Worm (Caenorhabditis elegans) whole organism, mixed stage, embryonic: Measurements from ENCODE around the gene trpp-4.

Source experiments
- M03D4.4 ChIP-seq: sonication (generic microtip); optimal IDR thresholded peaks from 2 replicates; lab custom pipeline; 2017; ENCODE audit warnings: mild to moderate bottlenecking, missing genetic modification characterization, missing compliant biosample characterization
- bed-3 ChIP-seq: fragments of 200-800 bp; sonication (Bioruptor generic); optimal IDR thresholded peaks from 3 replicates; lab custom pipeline; 2018; ENCODE audit warnings: mild to moderate bottlenecking, missing genetic modification characterization, moderate library complexity, missing compliant biosample characterization
- blmp-1 ChIP-seq: fragments of 150-350 bp; optimal IDR thresholded peaks from 2 replicates; lab custom pipeline; 2014; ENCODE audit warnings: missing biosample characterization, missing genetic modification characterization
- ceh-39 ChIP-seq: fragments of 150-350 bp; optimal IDR thresholded peaks from 2 replicates; lab custom pipeline; 2014; ENCODE audit warnings: missing biosample characterization, missing genetic modification characterization
- ceh-43 ChIP-seq: fragments of 200-800 bp; sonication (Bioruptor generic); optimal IDR thresholded peaks from 2 replicates; lab custom pipeline; 2018; ENCODE audit warnings: mild to moderate bottlenecking, missing genetic modification characterization, moderate library complexity, missing compliant biosample characterization
- ceh-83 ChIP-seq: fragments of 200-800 bp; sonication (Bioruptor generic); optimal IDR thresholded peaks from 2 replicates; lab custom pipeline; 2018; ENCODE audit warnings: mild to moderate bottlenecking, missing genetic modification characterization, missing compliant biosample characterization
- ces-1 ChIP-seq: fragments of 150-350 bp; optimal IDR thresholded peaks from 2 replicates; lab custom pipeline; 2014; ENCODE audit warnings: missing biosample characterization, missing genetic modification reagents, missing genetic modification characterization
- cnd-1 ChIP-seq: fragments of 200-800 bp; sonication (Bioruptor generic); optimal IDR thresholded peaks from 2 replicates; lab custom pipeline; 2018; ENCODE audit warnings: mild to moderate bottlenecking, missing genetic modification characterization, missing compliant biosample characterization
- drap-1 ChIP-seq: fragments of 200-800 bp; sonication (Bioruptor generic); optimal IDR thresholded peaks from 3 replicates; lab custom pipeline; 2018; ENCODE audit warnings: mild to moderate bottlenecking, missing genetic modification characterization, missing compliant biosample characterization
- elt-1 ChIP-seq: sonication (generic microtip); optimal IDR thresholded peaks from 2 replicates; lab custom pipeline; 2017; ENCODE audit warnings: missing genetic modification characterization, mild to moderate bottlenecking, missing compliant biosample characterization, antibody characterized with exemption, moderate library complexity, borderline replicate concordance; ENCODE audit not compliant: insufficient read depth
- elt-3 ChIP-seq: fragments of 150-350 bp; optimal IDR thresholded peaks from 2 replicates; lab custom pipeline; 2014; ENCODE audit warnings: missing biosample characterization, missing genetic modification characterization
- ham-2 ChIP-seq: fragments of 200-800 bp; sonication (Bioruptor generic); optimal IDR thresholded peaks from 2 replicates; lab custom pipeline; 2018; ENCODE audit warnings: mild to moderate bottlenecking, missing genetic modification characterization, missing compliant biosample characterization
- hlh-1 ChIP-seq: fragments of 150-350 bp; optimal IDR thresholded peaks from 2 replicates; lab custom pipeline; 2014; ENCODE audit warnings: missing biosample characterization, missing genetic modification reagents, missing genetic modification characterization
- lin-13 ChIP-seq: fragments of 150-350 bp; optimal IDR thresholded peaks from 2 replicates; lab custom pipeline; 2014; ENCODE audit warnings: missing biosample characterization, missing genetic modification characterization
- lin-32 ChIP-seq: fragments of 200-800 bp; sonication (Bioruptor generic); optimal IDR thresholded peaks from 2 replicates; lab custom pipeline; 2018; ENCODE audit warnings: mild to moderate bottlenecking, missing genetic modification characterization, missing compliant biosample characterization
- lsy-2 ChIP-seq: fragments of 150-350 bp; optimal IDR thresholded peaks from 2 replicates; lab custom pipeline; 2014; ENCODE audit warnings: missing biosample characterization, missing genetic modification characterization
- mab-5 ChIP-seq: fragments of 150-350 bp; optimal IDR thresholded peaks from 2 replicates; lab custom pipeline; 2014; ENCODE audit warnings: missing biosample characterization, missing genetic modification characterization
- mep-1 ChIP-seq: fragments of 150-350 bp; optimal IDR thresholded peaks from 2 replicates; lab custom pipeline; 2017; ENCODE audit warnings: missing biosample characterization, missing genetic modification reagents, missing genetic modification characterization, inconsistent platforms
- mls-2 ChIP-seq: sonication (generic microtip); optimal IDR thresholded peaks from 2 replicates; lab custom pipeline; 2016; ENCODE audit warnings: mild to moderate bottlenecking, missing genetic modification characterization, moderate library complexity, missing compliant biosample characterization
- nhr-12 ChIP-seq: fragments of 150-350 bp; optimal IDR thresholded peaks from 2 replicates; lab custom pipeline; 2014; ENCODE audit warnings: missing biosample characterization, missing genetic modification characterization
- nhr-2 ChIP-seq: fragments of 150-350 bp; optimal IDR thresholded peaks from 2 replicates; lab custom pipeline; 2014; ENCODE audit warnings: missing biosample characterization, missing genetic modification characterization
- nhr-237 ChIP-seq: fragments of 150-350 bp; optimal IDR thresholded peaks from 2 replicates; lab custom pipeline; 2014; ENCODE audit warnings: missing biosample characterization, missing genetic modification characterization
- nhr-28 ChIP-seq: fragments of 150-350 bp; optimal IDR thresholded peaks from 2 replicates; lab custom pipeline; 2014; ENCODE audit warnings: missing biosample characterization, missing genetic modification characterization
- nhr-76 ChIP-seq: sonication (generic microtip); optimal IDR thresholded peaks from 2 replicates; lab custom pipeline; 2017; ENCODE audit warnings: missing biosample characterization, missing genetic modification characterization
- sem-2 ChIP-seq: fragments of 200-800 bp; sonication (Bioruptor generic); optimal IDR thresholded peaks from 2 replicates; lab custom pipeline; 2018; ENCODE audit warnings: mild to moderate bottlenecking, missing genetic modification characterization, missing compliant biosample characterization
- snpc-4 ChIP-seq: fragments of 150-350 bp; optimal IDR thresholded peaks from 2 replicates; lab custom pipeline; 2014; ENCODE audit warnings: missing biosample characterization, missing genetic modification characterization
- sptf-1 ChIP-seq: sonication (generic microtip); optimal IDR thresholded peaks from 2 replicates; lab custom pipeline; 2017; ENCODE audit warnings: mild to moderate bottlenecking, missing genetic modification characterization, moderate library complexity, missing compliant biosample characterization
- tbx-8 ChIP-seq: fragments of 200-800 bp; sonication (Bioruptor generic); optimal IDR thresholded peaks from 2 replicates; lab custom pipeline; 2018; ENCODE audit warnings: mild to moderate bottlenecking, missing genetic modification characterization, moderate library complexity, missing compliant biosample characterization
- unc-120 ChIP-seq: sonication (generic microtip); optimal IDR thresholded peaks from 2 replicates; lab custom pipeline; 2017; ENCODE audit warnings: missing genetic modification characterization, missing compliant biosample characterization; ENCODE audit not compliant: poor library complexity, severe bottlenecking
- unc-62 ChIP-seq: fragments of 150-350 bp; optimal IDR thresholded peaks from 2 replicates; lab custom pipeline; 2014; ENCODE audit warnings: missing biosample characterization, missing genetic modification reagents, missing genetic modification characterization
- zip-8 ChIP-seq: fragments of 150-350 bp; optimal IDR thresholded peaks from 2 replicates; lab custom pipeline; 2014; ENCODE audit warnings: missing biosample characterization, missing genetic modification characterization
- ztf-11 ChIP-seq: fragments of 150-350 bp; optimal IDR thresholded peaks from 2 replicates; lab custom pipeline; 2014; ENCODE audit warnings: missing biosample characterization, missing genetic modification characterization

The trpp-4 gene

DNA sequence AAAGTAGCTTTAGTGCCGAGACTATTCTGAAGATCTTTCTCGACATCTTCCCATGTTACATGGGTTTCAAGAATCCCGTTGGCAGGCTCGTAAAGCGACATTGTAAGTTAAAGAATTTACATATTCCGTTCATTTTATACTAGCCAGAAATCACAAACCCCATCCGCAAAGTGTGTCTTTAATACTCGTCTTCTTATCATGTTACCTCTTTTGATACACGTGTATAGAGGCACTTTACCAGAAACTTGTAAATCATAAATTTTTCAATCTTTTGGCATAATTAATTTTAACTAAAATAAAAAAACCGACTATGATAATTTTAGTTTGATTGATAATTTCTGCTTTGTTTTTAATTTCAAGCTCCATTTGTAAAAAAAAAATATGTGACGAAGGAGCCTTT is 29.1 kb upstream of the trpp-4 start, which contains the start of gene E02C12.6:
E02C12.6 (minus strand) TSS at position 101 of the 400 bp plus-strand sequence.
- TF ChIP-seq snpc-4 (tag; lab: Kevin White, UChicago) (no peak), mls-2 (tag; lab: Kevin White, UChicago) (no peak)

DNA sequence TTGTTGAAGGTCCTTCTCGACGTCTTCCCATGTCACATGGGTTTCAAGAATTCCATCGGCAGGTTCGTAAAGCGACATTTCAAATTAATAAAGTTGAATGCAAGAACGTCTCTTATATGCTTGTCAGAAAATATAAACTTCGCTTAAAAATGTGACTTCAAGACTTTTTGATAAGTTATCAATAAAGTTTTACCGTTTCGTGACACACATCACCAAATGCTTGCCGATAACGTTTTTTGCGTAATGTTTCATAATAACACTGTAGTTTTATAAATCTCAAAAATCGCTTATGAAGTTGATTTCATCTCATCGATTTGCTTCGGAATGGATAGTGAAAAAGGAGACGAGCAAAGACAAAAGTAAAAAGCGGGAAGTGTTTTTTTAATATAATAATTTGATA is 26.7 kb upstream of the trpp-4 start, which contains the start of gene E02C12.8:
E02C12.8 (minus strand) TSS at position 141 of the 400 bp plus-strand sequence.
- no peak for TF ChIP-seq lsy-2 (tag; lab: Kevin White, UChicago)
- no peak for TF ChIP-seq nhr-28 (tag; lab: Kevin White, UChicago)
- TF ChIP-seq bed-3 (GFP tag; lab: Kevin White, UChicago): no peak
- TF ChIP-seq ham-2 (GFP tag; lab: Kevin White, UChicago): no peak
- TF ChIP-seq nhr-12 (tag; lab: Kevin White, UChicago): no peak
- TF ChIP-seq tbx-8 (GFP tag; lab: Kevin White, UChicago): no peak
- TF ChIP-seq elt-3 (tag; lab: Kevin White, UChicago): no peak
- TF ChIP-seq sptf-1 (tag; lab: Kevin White, UChicago): no peak
- TF ChIP-seq cnd-1 (tag; lab: Kevin White, UChicago): no peak
- TF ChIP-seq ceh-43: no peak
- no peak for TF ChIP-seq ces-1 (GFP tag; lab: Kevin White, UChicago)
- no peak for TF ChIP-seq nhr-237 (tag; lab: Kevin White, UChicago)
- TF ChIP-seq drap-1: no peak
- no peak for TF ChIP-seq lin-32 (GFP tag; lab: Kevin White, UChicago)
- no peak for TF ChIP-seq M03D4.4 (tag; lab: Kevin White, UChicago)
- TF ChIP-seq sem-2 (GFP tag; lab: Kevin White, UChicago): no peak
- no peak for TF ChIP-seq ztf-11 (tag; lab: Kevin White, UChicago)

DNA sequence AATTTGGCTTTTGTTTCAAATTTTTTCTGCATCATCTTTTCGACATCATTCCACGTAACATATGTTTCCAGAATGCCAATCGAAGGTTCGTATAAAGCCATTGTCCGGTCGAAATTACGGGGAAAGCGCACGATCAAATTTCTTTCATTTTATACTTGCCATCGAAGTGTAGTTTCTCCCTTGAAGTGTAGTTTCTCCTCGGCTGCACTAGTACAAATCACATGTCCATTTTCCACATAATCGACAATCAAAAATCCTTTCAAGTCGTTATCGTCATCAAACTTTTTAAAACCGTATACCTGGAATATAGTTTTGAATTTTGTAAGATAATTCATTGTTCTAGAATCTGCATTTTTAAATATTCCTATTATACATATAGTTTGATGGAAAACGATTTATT is 24.7 kb upstream of the trpp-4 start, which contains the start of gene E02C12.9:
E02C12.9 (minus strand) TSS at position 101 of the 400 bp plus-strand sequence.
- TF ChIP-seq elt-1 (tag; lab: Kevin White, UChicago): no peak
- TF ChIP-seq nhr-237 (tag; lab: Kevin White, UChicago): no peak
- TF ChIP-seq nhr-12 (tag; lab: Kevin White, UChicago): no peak
- TF ChIP-seq ceh-39 (tag; lab: Kevin White, UChicago): no peak
- no peak for TF ChIP-seq elt-3 (tag; lab: Kevin White, UChicago)
- no peak for TF ChIP-seq tbx-8 (GFP tag; lab: Kevin White, UChicago)
- no peak for TF ChIP-seq zip-8 (tag; lab: Kevin White, UChicago)
- TF ChIP-seq, all 35 proteins: peak for 0

DNA sequence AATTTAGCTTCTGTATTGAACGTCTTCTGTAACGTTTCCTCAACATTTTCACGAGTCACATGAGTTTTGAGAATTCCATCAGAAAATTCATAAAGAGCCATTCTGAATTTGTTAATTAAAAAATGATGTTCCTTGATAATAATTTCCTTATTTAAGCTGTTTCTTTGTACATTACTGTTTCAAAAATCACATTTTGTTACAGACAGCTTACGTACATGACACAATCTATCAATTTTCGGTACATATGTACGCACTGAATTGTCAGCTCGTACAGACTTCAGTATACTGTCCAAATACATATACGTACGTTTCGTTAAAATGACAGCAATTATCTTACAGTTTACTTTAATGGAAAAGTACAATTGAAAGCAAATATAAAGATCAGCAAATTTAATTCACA is 23.7 kb upstream of the trpp-4 start, which contains the start of gene E02C12.19:
E02C12.19 (minus strand) TSS at position 101 of the 400 bp plus-strand sequence.
- TF ChIP-seq lsy-2 (tag; lab: Kevin White, UChicago) (no peak), nhr-28 (tag; lab: Kevin White, UChicago) (no peak), ces-1 (GFP tag; lab: Kevin White, UChicago) (no peak), lin-32 (GFP tag; lab: Kevin White, UChicago) (no peak), mab-5 (tag; lab: Kevin White, UChicago) (no peak), tbx-8 (GFP tag; lab: Kevin White, UChicago) (no peak), blmp-1 (no peak), nhr-2 (tag; lab: Kevin White, UChicago) (no peak), ceh-83 (GFP tag; lab: Kevin White, UChicago) (no peak), ceh-39 (tag; lab: Kevin White, UChicago) (no peak), lin-13 (tag; lab: Kevin White, UChicago) (no peak), hlh-1 (tag; lab: Kevin White, UChicago) (no peak), nhr-12 (tag; lab: Kevin White, UChicago) (no peak), ham-2 (GFP tag; lab: Kevin White, UChicago) (no peak)
- TF ChIP-seq, all 35 proteins: peak for 0

DNA sequence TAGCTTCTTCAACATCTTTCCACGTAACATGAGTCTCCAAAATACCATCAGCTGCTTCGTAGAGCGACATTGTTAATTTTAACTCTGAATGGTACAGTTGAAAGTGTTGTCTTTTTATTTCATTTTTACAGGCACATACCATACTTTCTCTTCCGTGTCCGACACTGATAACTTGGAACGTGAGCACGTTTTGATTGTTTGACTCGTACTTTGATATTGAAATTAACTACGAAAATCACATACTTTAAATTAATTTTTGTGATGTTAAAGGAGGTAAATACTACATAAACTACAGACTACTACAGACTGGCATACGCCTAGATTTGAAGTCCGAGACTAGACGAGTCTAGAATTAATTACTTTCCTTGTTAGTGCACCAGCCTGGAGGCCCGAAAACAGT is 21.8 kb upstream of the trpp-4 start, which contains the start of gene E02C12.10:
E02C12.10 (minus strand) TSS at position 75 of the 400 bp plus-strand sequence.
- TF ChIP-seq nhr-76 (tag; lab: Kevin White, UChicago): no peak
- no peak for TF ChIP-seq hlh-1 (tag; lab: Kevin White, UChicago)
- no peak for TF ChIP-seq unc-62
- TF ChIP-seq ceh-43: no peak
- no peak for TF ChIP-seq unc-120
- TF ChIP-seq nhr-28 (tag; lab: Kevin White, UChicago): no peak
- TF ChIP-seq ces-1 (GFP tag; lab: Kevin White, UChicago): no peak
- no peak for TF ChIP-seq tbx-8 (GFP tag; lab: Kevin White, UChicago)
- TF ChIP-seq lsy-2 (tag; lab: Kevin White, UChicago): no peak
- no peak for TF ChIP-seq mab-5 (tag; lab: Kevin White, UChicago)
- no peak for TF ChIP-seq mep-1 (tag; lab: Kevin White, UChicago)
